Worm (Caenorhabditis elegans) whole organism, L1 larva: ENCODE results near the gene mrpl-10.
A peak's percentile ranks its signal among the peaks of the same experiment; 100 is the strongest.

ENCODE experiments used
- C16A3.4 ChIP-seq: fragments of 150-350 bp; optimal IDR thresholded peaks from 2 replicates; lab custom pipeline; 2014; ENCODE audit warnings: missing biosample characterization, missing genetic modification characterization
- C34B4.2 ChIP-seq: sonication (generic microtip); optimal IDR thresholded peaks from 2 replicates; lab custom pipeline; 2017; ENCODE audit warnings: mild to moderate bottlenecking, missing genetic modification characterization, missing compliant biosample characterization
- F16B12.6 ChIP-seq: fragments of 150-350 bp; optimal IDR thresholded peaks from 2 replicates; lab custom pipeline; 2014; ENCODE audit warnings: missing biosample characterization, missing genetic modification characterization
- aha-1 ChIP-seq: fragments of 150-350 bp; optimal IDR thresholded peaks from 2 replicates; lab custom pipeline; 2014; ENCODE audit warnings: missing biosample characterization, missing genetic modification characterization
- alr-1 ChIP-seq: fragments of 200-800 bp; sonication (Bioruptor generic); optimal IDR thresholded peaks from 2 replicates; lab custom pipeline; 2018; ENCODE audit warnings: borderline replicate concordance, mild to moderate bottlenecking, missing genetic modification characterization, missing compliant biosample characterization
- ama-1 ChIP-seq: fragments of 150-350 bp; optimal IDR thresholded peaks from 2 replicates; lab custom pipeline; 2014
- ceh-63 ChIP-seq: fragments of 200-800 bp; sonication (Bioruptor generic); optimal IDR thresholded peaks from 2 replicates; lab custom pipeline; 2018; ENCODE audit warnings: mild to moderate bottlenecking, missing genetic modification characterization, missing compliant biosample characterization
- ceh-8 ChIP-seq: fragments of 200-800 bp; sonication (Bioruptor generic); optimal IDR thresholded peaks from 2 replicates; lab custom pipeline; 2018; ENCODE audit warnings: mild to moderate bottlenecking, missing genetic modification characterization, moderate library complexity, missing compliant biosample characterization
- ces-1 ChIP-seq: fragments of 150-350 bp; optimal IDR thresholded peaks from 2 replicates; lab custom pipeline; 2014; ENCODE audit warnings: missing biosample characterization, missing genetic modification reagents, missing genetic modification characterization
- dpl-1 ChIP-seq, 3 experiments: fragments of 150-350 bp in 2 of 3; sonication (generic microtip) in 1 of 3; optimal IDR thresholded peaks; 2 replicates each; lab custom pipeline; 2014 to 2017; ENCODE audit warnings: missing biosample characterization in 3 of 3, missing genetic modification characterization in 3 of 3, missing genetic modification reagents in 3 of 3
- dsc-1 ChIP-seq: sonication (generic microtip); optimal IDR thresholded peaks from 2 replicates; lab custom pipeline; 2016; ENCODE audit warnings: mild to moderate bottlenecking, missing genetic modification characterization, missing compliant biosample characterization
- elt-3 ChIP-seq, 6 experiments: fragments of 150-350 bp in 1 of 6; sonication (generic microtip); optimal IDR thresholded peaks; 2 replicates each; lab custom pipeline; 2017 to 2018; ENCODE audit warnings: missing biosample characterization in 6 of 6, missing genetic modification characterization in 6 of 6, inconsistent platforms in 1 of 6
- ets-5 ChIP-seq: fragments of 200-800 bp; sonication (Bioruptor generic); IDR thresholded peaks from 2 replicates; pipeline ENCODE4 v1.3.6; 2022; ENCODE audit warnings: missing genetic modification characterization, missing compliant biosample characterization
- fkh-8 ChIP-seq: sonication (generic microtip); optimal IDR thresholded peaks from 2 replicates; lab custom pipeline; 2016; ENCODE audit warnings: mild to moderate bottlenecking, missing genetic modification characterization, missing compliant biosample characterization
- hlh-17 ChIP-seq: fragments of 200-800 bp; sonication (Bioruptor generic); optimal IDR thresholded peaks from 2 replicates; lab custom pipeline; 2018; ENCODE audit warnings: missing genetic modification characterization, mild to moderate bottlenecking, missing compliant biosample characterization, moderate library complexity, borderline replicate concordance
- hlh-4 ChIP-seq: sonication (generic microtip); optimal IDR thresholded peaks from 2 replicates; lab custom pipeline; 2016; ENCODE audit warnings: mild to moderate bottlenecking, missing genetic modification characterization, missing compliant biosample characterization
- hpl-2 ChIP-seq: fragments of 150-350 bp; optimal IDR thresholded peaks from 2 replicates; lab custom pipeline; 2014; ENCODE audit warnings: missing biosample characterization, missing genetic modification reagents, missing genetic modification characterization
- irx-1 ChIP-seq: sonication (generic microtip); optimal IDR thresholded peaks from 2 replicates; lab custom pipeline; 2016; ENCODE audit warnings: missing genetic modification characterization, missing compliant biosample characterization
- isw-1 ChIP-seq: fragments of 200-800 bp; sonication (Bioruptor generic); IDR thresholded peaks from 2 replicates; pipeline ENCODE4 v1.3.6; 2022; ENCODE audit warnings: missing genetic modification characterization, missing compliant biosample characterization
- jun-1 ChIP-seq: fragments of 150-350 bp; optimal IDR thresholded peaks from 2 replicates; lab custom pipeline; 2014; ENCODE audit warnings: missing biosample characterization, missing genetic modification reagents, missing genetic modification characterization
- lin-13 ChIP-seq: fragments of 150-350 bp; optimal IDR thresholded peaks from 2 replicates; lab custom pipeline; 2014; ENCODE audit warnings: missing biosample characterization, missing genetic modification reagents, missing genetic modification characterization
- lin-14 ChIP-seq: fragments of 200-800 bp; sonication (Bioruptor generic); optimal IDR thresholded peaks from 2 replicates; lab custom pipeline; 2018; ENCODE audit warnings: mild to moderate bottlenecking, missing genetic modification characterization, moderate library complexity, missing compliant biosample characterization
- lin-15B ChIP-seq: fragments of 150-350 bp; sonication (generic microtip); optimal IDR thresholded peaks from 3 replicates; lab custom pipeline; 2014; ENCODE audit warnings: missing biosample characterization, missing genetic modification characterization
- lin-39 ChIP-seq: fragments of 150-350 bp; optimal IDR thresholded peaks from 2 replicates; lab custom pipeline; 2014; ENCODE audit warnings: missing biosample characterization, missing genetic modification reagents, missing genetic modification characterization
- lir-3 ChIP-seq: sonication (generic microtip); optimal IDR thresholded peaks from 2 replicates; lab custom pipeline; 2016; ENCODE audit warnings: mild to moderate bottlenecking, missing genetic modification characterization, moderate library complexity, missing compliant biosample characterization; ENCODE audit not compliant: poor library complexity
- lsy-2 ChIP-seq, 2 experiments: fragments of 150-350 bp; optimal IDR thresholded peaks; 2 replicates each; lab custom pipeline; 2014; ENCODE audit warnings: missing biosample characterization in 2 of 2, missing genetic modification characterization in 2 of 2
- mdl-1 ChIP-seq, 2 experiments: fragments of 150-350 bp; optimal IDR thresholded peaks; 2 replicates each; lab custom pipeline; 2014 to 2017; ENCODE audit warnings: missing biosample characterization in 2 of 2, missing genetic modification characterization in 2 of 2, inconsistent platforms in 1 of 2
- nhr-12 ChIP-seq: sonication (generic microtip); optimal IDR thresholded peaks from 2 replicates; lab custom pipeline; 2017; ENCODE audit warnings: missing biosample characterization, missing genetic modification characterization
- nhr-47 ChIP-seq: sonication (generic microtip); optimal IDR thresholded peaks from 2 replicates; lab custom pipeline; 2016; ENCODE audit warnings: mild to moderate bottlenecking, missing genetic modification characterization, moderate library complexity, missing compliant biosample characterization
- nhr-71 ChIP-seq: sonication (generic microtip); optimal IDR thresholded peaks from 2 replicates; lab custom pipeline; 2016; ENCODE audit warnings: mild to moderate bottlenecking, missing genetic modification characterization, moderate library complexity, missing compliant biosample characterization
- nhr-76 ChIP-seq: sonication (generic microtip); optimal IDR thresholded peaks from 2 replicates; lab custom pipeline; 2017; ENCODE audit warnings: missing biosample characterization, missing genetic modification characterization
- nhr-77 ChIP-seq: fragments of 150-350 bp; optimal IDR thresholded peaks from 2 replicates; lab custom pipeline; 2014; ENCODE audit warnings: missing biosample characterization, missing genetic modification characterization
- nhr-84 ChIP-seq: sonication (generic microtip); optimal IDR thresholded peaks from 2 replicates; lab custom pipeline; 2017; ENCODE audit warnings: missing biosample characterization, missing genetic modification characterization
- nhr-85 ChIP-seq: sonication (generic microtip); peaks from one replicate; lab custom pipeline; 2016; ENCODE audit warnings: missing genetic modification characterization, inconsistent platforms, missing compliant biosample characterization
- pax-3 ChIP-seq: fragments of 200-800 bp; sonication (Bioruptor generic); optimal IDR thresholded peaks from 2 replicates; lab custom pipeline; 2018; ENCODE audit warnings: mild to moderate bottlenecking, missing genetic modification characterization, moderate library complexity, missing compliant biosample characterization
- rnt-1 ChIP-seq: sonication (generic microtip); optimal IDR thresholded peaks from 2 replicates; lab custom pipeline; 2016; ENCODE audit warnings: mild to moderate bottlenecking, missing genetic modification characterization, moderate library complexity, missing compliant biosample characterization
- skn-1 ChIP-seq: fragments of 150-350 bp; optimal IDR thresholded peaks from 2 replicates; lab custom pipeline; 2014; ENCODE audit warnings: missing biosample characterization, missing genetic modification characterization
- snpc-4 ChIP-seq: fragments of 150-350 bp; optimal IDR thresholded peaks from 2 replicates; lab custom pipeline; 2014; ENCODE audit warnings: missing biosample characterization, missing genetic modification characterization
- snu-23 ChIP-seq: sonication (generic microtip); optimal IDR thresholded peaks from 2 replicates; lab custom pipeline; 2016; ENCODE audit warnings: missing genetic modification characterization, missing compliant biosample characterization
- sox-4 ChIP-seq: sonication (generic microtip); optimal IDR thresholded peaks from 2 replicates; lab custom pipeline; 2016; ENCODE audit warnings: missing genetic modification characterization, missing compliant biosample characterization
- swsn-7 ChIP-seq: sonication (generic microtip); optimal IDR thresholded peaks from 2 replicates; lab custom pipeline; 2016; ENCODE audit warnings: missing genetic modification characterization, missing compliant biosample characterization
- unc-86 ChIP-seq: sonication (generic microtip); optimal IDR thresholded peaks from 2 replicates; lab custom pipeline; 2016; ENCODE audit warnings: missing genetic modification characterization, missing compliant biosample characterization
- vab-15 ChIP-seq: sonication (generic microtip); optimal IDR thresholded peaks from 2 replicates; lab custom pipeline; 2017; ENCODE audit warnings: missing genotype, mild to moderate bottlenecking, missing genetic modification characterization, missing compliant biosample characterization
- xbp-1 ChIP-seq: sonication (generic microtip); optimal IDR thresholded peaks from 2 replicates; lab custom pipeline; 2016; ENCODE audit warnings: missing genetic modification characterization, missing compliant biosample characterization
- zag-1 ChIP-seq: fragments of 150-350 bp; optimal IDR thresholded peaks from 2 replicates; lab custom pipeline; 2014; ENCODE audit warnings: missing biosample characterization, missing genetic modification characterization
- zip-4 ChIP-seq: fragments of 200-800 bp; sonication (Bioruptor generic); optimal IDR thresholded peaks from 2 replicates; lab custom pipeline; 2018; ENCODE audit warnings: mild to moderate bottlenecking, missing genetic modification characterization, moderate library complexity, missing compliant biosample characterization
- ztf-11 ChIP-seq, 2 experiments: sonication (generic microtip); optimal IDR thresholded peaks; 2 replicates each; lab custom pipeline; 2016 to 2017; ENCODE audit warnings: missing genetic modification characterization in 2 of 2, missing biosample characterization in 1 of 2, missing compliant biosample characterization in 1 of 2

Gene mrpl-10

ce11 chrII:8278415-8278814 is at the start of gene mrpl-10, which contains the start of gene clec-142:
Gene mrpl-10, minus strand, starts transcription at chrII:8278515.
Gene clec-142, plus strand, starts transcription at chrII:8278678.
- TF ChIP-seq alr-1 (tag; lab: Kevin White, UChicago) = no peak

- no peak for TF ChIP-seq ama-1
- no peak for TF ChIP-seq zip-4 (GFP tag; lab: Kevin White, UChicago)
- no peak for TF ChIP-seq hlh-4
- TF ChIP-seq lin-15B (tag; lab: Kevin White, UChicago) = no peak
- TF ChIP-seq rnt-1 = no peak
- TF ChIP-seq snu-23 (GFP tag; lab: Kevin White, UChicago) = no peak
- no peak for TF ChIP-seq dsc-1 (tag; lab: Kevin White, UChicago)
- no peak for TF ChIP-seq pax-3
- no peak for TF ChIP-seq ces-1 (GFP tag; lab: Kevin White, UChicago)
- no peak for TF ChIP-seq nhr-76 (tag; lab: Kevin White, UChicago)
- TF ChIP-seq ceh-63 (GFP tag; lab: Kevin White, UChicago) = no peak
- no peak for TF ChIP-seq snpc-4 (tag; lab: Kevin White, UChicago)
- no peak for TF ChIP-seq vab-15 (tag; lab: Kevin White, UChicago)
- no peak for TF ChIP-seq nhr-85 (tag; lab: Kevin White, UChicago)
- TF ChIP-seq aha-1 = no peak
- TF ChIP-seq, all 84 proteins: peak for 0
Measured at ce11 chrII:8327450-8327849, 49.1 kb upstream of the mrpl-10 start.

- TF ChIP-seq C16A3.4 (no peak), jun-1 (no peak), F16B12.6 (tag; lab: Kevin White, UChicago) (no peak), nhr-47 (peak; percentile 5), lin-14 (GFP tag; lab: Kevin White, UChicago) (no peak), lir-3 (tag; lab: Kevin White, UChicago) (no peak), aha-1 (no peak), xbp-1 (no peak), ceh-8 (GFP tag; lab: Kevin White, UChicago) (no peak)
Measured at ce11 chrII:8326228-8326960, 48.1 kb upstream of the mrpl-10 start.

- no peak for TF ChIP-seq nhr-84 (tag; lab: Kevin White, UChicago)
- TF ChIP-seq ama-1 = no peak
- no peak for TF ChIP-seq sox-4 (tag; lab: Kevin White, UChicago)
- TF ChIP-seq xbp-1 = peak; percentile 54
- no peak for TF ChIP-seq hlh-17 (GFP tag; lab: Kevin White, UChicago)
- TF ChIP-seq dpl-1 (GFP tag; optimal IDR thresholded peaks at IDR 0.05; lab: Kevin White, UChicago) = peak; percentile 49 to 64 (median 54)
- no peak for TF ChIP-seq ztf-11 (tag; optimal IDR thresholded peaks at IDR 0.05; lab: Kevin White, UChicago)
- TF ChIP-seq hpl-2 (GFP tag; lab: Kevin White, UChicago) = no peak
- no peak for TF ChIP-seq mdl-1 (tag; optimal IDR thresholded peaks at IDR 0.05; lab: Kevin White, UChicago)
- TF ChIP-seq nhr-77 (tag; lab: Kevin White, UChicago) = no peak
- peak; percentile 11 for TF ChIP-seq lin-39 (tag; lab: Kevin White, UChicago)
- TF ChIP-seq lin-14 (GFP tag; lab: Kevin White, UChicago) = peak; percentile 28
- TF ChIP-seq fkh-8 = no peak
- peak; percentile 67 for TF ChIP-seq nhr-71 (tag; lab: Kevin White, UChicago)
- no peak for TF ChIP-seq nhr-12 (tag; lab: Kevin White, UChicago)
- peak; percentile 9 for TF ChIP-seq unc-86
- no peak for TF ChIP-seq pax-3
- TF ChIP-seq lsy-2 (tag; optimal IDR thresholded peaks at IDR 0.05; lab: Kevin White, UChicago) = peak; percentile 43 to 61
- peak; percentile 43 for TF ChIP-seq lin-13 (GFP tag; lab: Kevin White, UChicago)
- TF ChIP-seq swsn-7 (tag; lab: Kevin White, UChicago) = peak; percentile 53
- no peak for TF ChIP-seq zag-1 (tag; lab: Kevin White, UChicago)
- peak; percentile 48 for TF ChIP-seq skn-1 (tag; lab: Kevin White, UChicago)
- TF ChIP-seq irx-1 (tag; lab: Kevin White, UChicago) = no peak
- no peak for TF ChIP-seq isw-1 (GFP tag; lab: Robert Waterston, UW)
- TF ChIP-seq elt-3 (tag; optimal IDR thresholded peaks at IDR 0.05; lab: Kevin White, UChicago) = peak in 1 of 6 experiments; percentile 54
- no peak for TF ChIP-seq ets-5 (GFP tag; lab: Robert Waterston, UW)
- TF ChIP-seq C34B4.2 = no peak
Measured at ce11 chrII:8325002-8325539, 46.8 kb upstream of the mrpl-10 start, which contains the start of the genes ran-3 and C26D10.3. Gene ran-3, minus strand, starts transcription at chrII:8325052. Gene C26D10.3, plus strand, starts transcription at chrII:8325386.
